Worm (Caenorhabditis elegans) whole organism, early embryonic: Measurements from ENCODE around the gene R03H10.11.

Experiments used
- F13C5.2 ChIP-seq: sonication (generic microtip); optimal IDR thresholded peaks from 2 replicates; lab custom pipeline; 2017; ENCODE audit warnings: mild to moderate bottlenecking, missing genetic modification characterization, inconsistent platforms, missing compliant biosample characterization
- ama-1 ChIP-seq: fragments of 150-350 bp; optimal IDR thresholded peaks from 2 replicates; lab custom pipeline; 2014
- ceh-13 ChIP-seq: fragments of 200-800 bp; sonication (Bioruptor generic); optimal IDR thresholded peaks from 2 replicates; lab custom pipeline; 2018; ENCODE audit warnings: mild to moderate bottlenecking, missing genetic modification characterization, missing compliant biosample characterization
- flt-1 ChIP-seq: fragments of 200-800 bp; sonication (Bioruptor generic); IDR thresholded peaks from 2 replicates; pipeline ENCODE4 v1.3.6; 2022; ENCODE audit warnings: missing genetic modification characterization, missing compliant biosample characterization
- hmbx-1 ChIP-seq: sonication (generic microtip); optimal IDR thresholded peaks from 2 replicates; lab custom pipeline; 2016; ENCODE audit warnings: mild to moderate bottlenecking, missing genetic modification characterization, missing compliant biosample characterization
- hnd-1 ChIP-seq: sonication (generic microtip); optimal IDR thresholded peaks from 2 replicates; lab custom pipeline; 2016; ENCODE audit warnings: missing genetic modification characterization, missing compliant biosample characterization
- tbx-37 ChIP-seq: fragments of 200-800 bp; sonication (Bioruptor generic); conservative IDR thresholded peaks from 2 replicates; pipeline ENCODE4 v1.3.6; 2022; ENCODE audit warnings: missing genetic modification reagents, missing genetic modification characterization, missing compliant biosample characterization

- TF ChIP-seq tbx-37 (GFP tag; lab: Robert Waterston, UW): no peak
- TF ChIP-seq ama-1 (lab: Kevin White, UChicago): no peak
- no peak for TF ChIP-seq ceh-13 (GFP tag; lab: Kevin White, UChicago)
- TF ChIP-seq F13C5.2: no peak
- no peak for TF ChIP-seq flt-1 (GFP tag; lab: Robert Waterston, UW)
- no peak for TF ChIP-seq hnd-1 (tag; lab: Kevin White, UChicago)
- no peak for TF ChIP-seq hmbx-1 (tag; lab: Kevin White, UChicago)
Measured at ce11 chrII:4186364-4186763, 3.9 kb downstream of the R03H10.11 start, which contains the start of gene cpna-1.
